Worm (Caenorhabditis elegans) whole organism, L4/young adult: ENCODE results near the gene ZC266.1.

Source experiments
- W03F9.2 ChIP-seq: fragments of 150-350 bp; optimal IDR thresholded peaks from 2 replicates; lab custom pipeline; 2014; ENCODE audit warnings: missing biosample characterization, missing genetic modification characterization
- dao-5 ChIP-seq: sonication (generic microtip); optimal IDR thresholded peaks from 2 replicates; lab custom pipeline; 2016; ENCODE audit warnings: missing genotype, missing genetic modification characterization, moderate library complexity, missing compliant biosample characterization
- him-1 ChIP-seq: sonication (generic microtip); optimal IDR thresholded peaks from 2 replicates; lab custom pipeline; 2016; ENCODE audit warnings: missing genotype, missing genetic modification reagents, missing genetic modification characterization, missing compliant biosample characterization

The ZC266.1 gene

DNA sequence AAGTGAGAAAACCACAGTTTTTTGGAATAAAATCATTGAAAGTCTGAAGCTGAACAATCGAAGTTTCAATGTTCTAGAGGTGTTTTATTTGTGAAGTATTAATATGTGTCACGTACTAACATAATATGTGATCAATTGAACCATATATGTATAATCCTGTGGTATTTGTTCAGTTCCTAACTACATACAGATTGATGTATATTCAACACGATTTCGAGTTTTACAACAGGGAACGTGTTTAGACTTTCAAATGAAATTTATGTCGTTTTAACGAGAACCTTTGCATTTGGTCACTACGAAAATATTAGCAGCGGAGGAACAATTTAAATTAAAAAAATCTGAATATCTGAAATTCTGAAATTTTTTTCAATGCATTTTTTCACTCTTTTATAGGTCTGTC, 25.6 kb downstream of the ZC266.1 start, which contains the start of gene K03B4.8:
K03B4.8 (minus strand) TSS at position 101 of the 400 bp plus-strand sequence.
- no peak for TF ChIP-seq dao-5
- no peak for TF ChIP-seq him-1 (tag; lab: Kevin White, UChicago)
- TF ChIP-seq W03F9.2 (tag; lab: Kevin White, UChicago): no peak

DNA sequence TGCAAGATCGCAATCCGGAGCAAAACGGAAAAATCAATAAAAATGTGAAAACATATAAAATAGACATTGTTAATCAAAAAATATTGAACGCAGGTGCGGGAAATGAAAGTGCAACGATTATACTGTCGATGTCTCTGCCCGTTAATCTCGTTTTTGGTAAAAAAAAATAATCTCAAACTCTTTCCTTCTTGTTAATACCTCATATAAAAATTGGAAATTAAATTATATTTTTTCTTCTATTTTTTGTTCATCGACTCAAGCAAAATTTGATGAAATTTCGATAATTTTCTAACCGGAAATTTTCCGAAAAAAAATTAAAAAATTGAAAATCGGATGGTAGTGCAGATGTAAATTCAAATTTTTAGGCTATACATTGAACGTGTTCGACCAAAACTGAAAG, 27.6 kb downstream of the ZC266.1 start, which contains the start of gene K03B4.9:
K03B4.9 (minus strand) TSS at position 101 of the 400 bp plus-strand sequence.
- TF ChIP-seq him-1 (tag; lab: Kevin White, UChicago) (no peak), W03F9.2 (tag; lab: Kevin White, UChicago) (no peak), dao-5 (no peak)

- no peak for TF ChIP-seq W03F9.2 (tag; lab: Kevin White, UChicago)
- TF ChIP-seq him-1 (tag; lab: Kevin White, UChicago): no peak
- no peak for TF ChIP-seq dao-5
Measured at ce11 chrV:4668636-4669035, 31.5 kb downstream of the ZC266.1 start, which contains the start of gene srx-77. Gene srx-77, minus strand, starts transcription at chrV:4668736.

- TF ChIP-seq him-1 (tag; lab: Kevin White, UChicago): no peak
- no peak for TF ChIP-seq W03F9.2 (tag; lab: Kevin White, UChicago)
- TF ChIP-seq dao-5: no peak
Measured at ce11 chrV:4667062-4667461, 33.0 kb downstream of the ZC266.1 start.

- TF ChIP-seq dao-5 (no peak), him-1 (tag; lab: Kevin White, UChicago) (no peak), W03F9.2 (tag; lab: Kevin White, UChicago) (no peak)
Measured at ce11 chrV:4665651-4666050, 34.4 kb downstream of the ZC266.1 start, which contains the start of gene srx-73. Gene srx-73, minus strand, starts transcription at chrV:4665751.

DNA sequence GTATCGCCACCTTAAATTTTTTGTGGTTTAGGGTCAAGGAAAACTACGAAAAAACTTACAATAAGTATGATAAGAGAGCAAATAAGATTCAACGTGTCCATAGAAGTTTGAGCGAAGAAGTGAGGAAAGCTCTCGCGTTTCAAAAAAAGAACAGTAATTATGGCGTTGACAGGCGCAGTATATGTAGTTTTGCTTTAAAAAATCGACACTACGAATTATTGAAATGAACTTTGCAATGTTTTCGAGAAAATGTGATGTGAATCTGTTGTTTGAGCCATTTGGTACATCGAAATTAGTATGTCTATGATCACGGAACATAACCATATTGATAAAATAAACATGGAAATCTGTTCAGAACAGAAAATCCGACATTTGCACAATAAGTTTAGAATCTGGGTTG, 37.7 kb downstream of the ZC266.1 start, which contains the start of gene srx-74:
srx-74 (minus strand) TSS at position 101 of the 400 bp plus-strand sequence.
- TF ChIP-seq W03F9.2 (tag; lab: Kevin White, UChicago): no peak
- no peak for TF ChIP-seq him-1 (tag; lab: Kevin White, UChicago)
- TF ChIP-seq dao-5: no peak

ce11 chrV:4655175-4655574, 44.9 kb downstream of the ZC266.1 start, which contains the start of gene F41F3.9:
Gene F41F3.9, plus strand, starts transcription at chrV:4655475.
- TF ChIP-seq dao-5 (no peak), W03F9.2 (tag; lab: Kevin White, UChicago) (no peak), him-1 (tag; lab: Kevin White, UChicago) (no peak)

DNA sequence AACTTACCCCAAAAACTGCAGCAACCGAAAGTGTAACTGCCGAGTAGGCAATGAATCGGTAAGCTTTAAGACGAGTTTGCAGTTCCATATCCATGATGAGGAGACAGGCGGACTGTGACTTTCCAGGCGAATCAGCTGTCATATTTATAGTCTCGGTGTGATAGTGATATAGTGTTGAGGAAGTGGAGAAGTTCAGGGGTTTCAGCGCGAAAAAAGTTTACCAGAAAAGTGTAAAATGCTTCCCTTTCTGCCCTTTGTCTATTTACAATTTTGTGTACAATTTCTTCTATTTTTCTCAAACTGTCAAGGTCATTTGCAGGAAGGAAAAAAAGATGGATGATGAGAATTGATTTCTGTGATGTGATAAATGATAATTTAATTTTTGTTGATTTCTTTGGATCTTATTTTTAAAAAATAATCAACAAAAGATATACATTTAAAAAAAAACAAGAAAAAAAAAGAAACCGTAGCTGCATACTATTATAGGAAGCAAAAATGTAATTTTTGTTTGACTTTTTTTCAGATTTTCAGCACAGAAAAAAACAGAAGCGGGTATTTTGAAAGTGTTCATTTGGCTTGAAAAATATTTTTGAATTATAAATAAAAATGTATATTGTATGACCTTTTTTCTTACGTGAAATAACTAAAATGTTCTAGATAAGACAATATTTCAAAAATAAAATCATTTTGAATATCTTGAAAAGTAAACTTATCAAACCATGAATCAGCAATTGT, 46.1 kb downstream of the ZC266.1 start, which contains the start of the genes col-139 and F41F3.1:
col-139 (minus strand) TSS at position 101 of the 735 bp plus-strand sequence.
F41F3.1 (plus strand) TSS at position 685 of the 735 bp plus-strand sequence.
- TF ChIP-seq dao-5 (no peak), W03F9.2 (tag; lab: Kevin White, UChicago) (no peak), him-1 (tag; lab: Kevin White, UChicago) (no peak)

DNA sequence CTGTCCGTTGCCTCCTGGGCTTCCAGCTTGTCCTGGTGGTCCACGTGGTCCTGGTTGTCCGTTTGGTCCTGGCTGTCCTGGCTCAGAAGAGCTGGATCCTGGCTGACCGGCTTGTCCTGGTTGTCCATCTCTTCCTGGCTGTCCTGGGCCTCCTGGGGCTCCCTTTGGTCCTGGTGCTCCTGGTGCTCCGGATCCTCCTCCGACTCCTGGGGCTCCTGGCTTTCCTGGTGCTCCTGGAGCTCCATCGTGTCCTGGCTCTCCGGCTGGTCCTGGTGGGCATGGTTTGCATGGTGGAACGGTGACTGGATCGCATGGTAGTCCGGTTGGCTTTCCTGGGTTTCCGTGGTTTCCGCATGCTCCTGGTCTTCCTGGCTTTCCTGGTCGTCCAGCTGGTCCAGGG, 47.0 kb downstream of the ZC266.1 start:
- TF ChIP-seq W03F9.2 (tag; lab: Kevin White, UChicago) (no peak), him-1 (tag; lab: Kevin White, UChicago) (no peak), dao-5 (no peak)

DNA sequence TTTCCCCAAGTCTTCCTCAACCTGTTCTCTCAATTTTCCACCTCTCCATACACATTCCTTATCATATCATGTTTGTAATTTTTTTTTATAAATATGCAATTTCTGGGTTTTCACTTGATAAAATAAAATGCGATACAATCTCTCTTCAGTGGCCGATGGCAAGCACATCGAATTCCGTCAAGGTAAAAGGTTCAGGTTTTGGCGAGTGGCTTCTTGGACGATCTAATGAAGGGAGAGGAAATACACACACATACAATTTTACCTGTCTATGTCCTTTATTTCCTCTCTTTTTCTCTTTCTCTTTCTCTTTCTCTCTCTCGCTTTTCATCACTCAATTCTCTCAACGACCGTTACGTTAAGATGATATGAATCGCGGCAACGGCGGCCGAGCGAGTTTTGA, 48.6 kb downstream of the ZC266.1 start:
- TF ChIP-seq him-1 (tag; lab: Kevin White, UChicago): no peak
- no peak for TF ChIP-seq dao-5
- no peak for TF ChIP-seq W03F9.2 (tag; lab: Kevin White, UChicago)

- no peak for TF ChIP-seq dao-5
- TF ChIP-seq W03F9.2 (tag; lab: Kevin White, UChicago): no peak
- no peak for TF ChIP-seq him-1 (tag; lab: Kevin White, UChicago)
Measured at ce11 chrV:4649649-4650384, 50.3 kb downstream of the ZC266.1 start.

DNA sequence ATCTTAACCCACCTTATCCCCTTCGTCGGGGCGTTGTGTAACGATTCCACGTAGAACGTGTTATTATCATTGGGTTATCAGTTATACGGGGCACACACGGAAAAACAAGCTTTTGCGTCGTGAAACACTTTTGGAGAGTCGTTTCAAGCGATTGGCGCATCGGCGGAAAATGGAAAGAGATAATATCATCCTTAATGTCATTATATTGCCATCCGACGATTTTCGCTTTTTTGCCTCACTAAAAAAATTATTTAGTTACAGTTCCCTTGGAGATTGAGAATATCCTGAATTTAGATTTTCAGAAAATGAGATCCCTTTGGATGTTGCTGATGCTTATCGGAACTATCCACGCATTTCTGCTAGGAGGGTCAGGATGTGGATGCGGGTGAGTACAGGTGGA, 51.6 kb downstream of the ZC266.1 start, which contains the start of gene F41F3.8:
F41F3.8 (plus strand) TSS at position 301 of the 400 bp plus-strand sequence.
- TF ChIP-seq W03F9.2 (tag; lab: Kevin White, UChicago) (no peak), him-1 (tag; lab: Kevin White, UChicago) (no peak), dao-5 (no peak)

- TF ChIP-seq W03F9.2 (tag; lab: Kevin White, UChicago) (no peak), dao-5 (no peak), him-1 (tag; lab: Kevin White, UChicago) (no peak)
Measured at ce11 chrV:4647857-4648256, 52.2 kb downstream of the ZC266.1 start, which contains the start of gene F41F3.3. Gene F41F3.3, minus strand, starts transcription at chrV:4648239.
